Worm (Caenorhabditis elegans): Measurements from ENCODE around the gene nac-2.

The nac-2 gene

DNA sequence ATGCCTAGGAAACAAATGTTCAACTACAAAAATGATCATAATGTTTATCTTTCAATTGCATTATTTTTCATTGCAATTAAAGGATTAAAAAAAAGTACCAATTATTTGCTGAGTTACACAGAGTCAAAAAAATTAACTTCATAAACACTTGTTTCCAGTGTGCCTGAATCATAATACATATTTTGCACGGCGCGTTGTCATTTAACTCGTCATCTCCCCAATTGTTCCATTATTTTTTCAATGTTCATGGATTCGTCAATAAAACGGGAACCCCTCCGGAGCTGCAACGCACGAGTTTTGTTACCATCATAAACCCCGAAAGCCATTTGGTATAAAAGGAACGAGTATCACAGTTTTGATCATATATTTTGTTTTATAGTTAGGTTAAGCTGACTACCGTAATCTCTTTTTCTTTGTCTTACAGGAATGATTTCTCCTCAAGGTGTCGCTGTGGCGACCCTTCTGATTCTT lies 25.9 kb downstream of the nac-2 start, which contains the start of gene F59B2.12:
TSS of gene F59B2.12 (plus strand) at position 421 of the 471 bp plus-strand sequence.
- TF ChIP-seq mxl-2 (GFP tag; conservative IDR thresholded peaks at IDR 0.05): no peak
- TF ChIP-seq unc-62 (GFP tag; optimal IDR thresholded peaks at IDR 0.05 in 1 of 2): peak in 1 of 2 experiments; percentile 90
- TF ChIP-seq unc-62 (tag; optimal IDR thresholded peaks at IDR 0.05): no peak

DNA sequence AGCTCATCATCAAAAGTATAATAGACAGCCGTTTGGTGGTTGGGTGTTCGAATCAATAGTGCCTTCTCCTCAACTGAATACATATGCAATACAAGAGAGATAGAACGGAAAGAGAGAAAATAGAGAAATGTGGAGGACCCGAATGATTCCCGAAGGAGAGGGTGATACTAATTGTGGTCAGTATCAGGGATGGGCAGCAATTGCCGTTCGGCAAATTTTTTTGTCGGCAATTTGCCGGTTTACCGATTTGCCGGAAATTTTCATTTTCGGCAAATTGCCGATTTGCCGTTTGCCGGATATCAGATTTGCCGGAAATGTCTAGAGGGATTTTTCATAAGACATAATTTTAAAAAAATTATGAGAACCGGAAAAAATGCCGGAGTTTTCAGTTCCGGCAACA lies 30.8 kb downstream of the nac-2 start, which contains the start of gene F59B2.9:
TSS of gene F59B2.9 (minus strand) at position 101 of the 400 bp plus-strand sequence.
- TF ChIP-seq sdz-12 (GFP tag; optimal IDR thresholded peaks at IDR 0.05): no peak
- TF ChIP-seq tag-97 (GFP tag; IDR thresholded peaks at IDR 0.05): no peak
- no peak for TF ChIP-seq snpc-1.2 (GFP tag; IDR thresholded peaks at IDR 0.05)
- TF ChIP-seq daf-16 (GFP tag; optimal IDR thresholded peaks at IDR 0.05): no peak
- TF ChIP-seq daf-16 (tag; optimal IDR thresholded peaks at IDR 0.05): no peak
- no peak for TF ChIP-seq nhr-111 (GFP tag; optimal IDR thresholded peaks at IDR 0.05)
- no peak for TF ChIP-seq ztf-11 (tag; optimal IDR thresholded peaks at IDR 0.05)
- TF ChIP-seq Y105C5A.15 (GFP tag; IDR thresholded peaks at IDR 0.05): no peak
- TF ChIP-seq arid-1 (GFP tag; conservative IDR thresholded peaks at IDR 0.05): no peak
- TF ChIP-seq nhr-42 (GFP tag; IDR thresholded peaks at IDR 0.05): no peak
- no peak for TF ChIP-seq Y75B8A.6 (GFP tag; IDR thresholded peaks at IDR 0.05)
- TF ChIP-seq T20F7.1 (GFP tag; optimal IDR thresholded peaks at IDR 0.05): no peak
- no peak for TF ChIP-seq ceh-62 (tag; optimal IDR thresholded peaks at IDR 0.05)
- no peak for TF ChIP-seq jun-1 (tag; optimal IDR thresholded peaks at IDR 0.05)
- TF ChIP-seq lim-7 (GFP tag; IDR thresholded peaks at IDR 0.05): no peak
- no peak for TF ChIP-seq lin-13 (GFP tag; optimal IDR thresholded peaks at IDR 0.05)
- TF ChIP-seq ZK546.5 (tag; optimal IDR thresholded peaks at IDR 0.05): no peak
- TF ChIP-seq vab-7 (GFP tag; IDR thresholded peaks at IDR 0.05): no peak
- TF ChIP-seq ama-1 (optimal IDR thresholded peaks at IDR 0.05): no peak

DNA sequence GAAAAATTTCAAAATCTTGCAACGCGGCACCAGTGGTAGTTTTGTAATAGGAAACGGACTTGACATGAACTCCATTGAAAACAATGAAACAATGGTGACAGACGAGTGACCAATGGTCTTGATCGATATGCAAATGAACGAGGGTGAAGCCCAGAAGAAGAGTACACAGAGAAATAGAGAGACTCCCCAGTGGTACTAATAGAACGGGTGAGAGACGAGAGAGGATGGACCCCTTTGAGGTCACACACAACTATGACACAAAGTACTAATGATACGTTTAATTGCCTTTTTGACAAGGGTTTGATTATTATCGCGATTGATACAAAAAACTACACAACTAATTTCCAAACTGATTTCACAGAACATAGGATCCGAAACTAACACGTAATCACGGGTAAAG lies 33.1 kb downstream of the nac-2 start, which contains the start of gene F59B2.8:
TSS of gene F59B2.8 (minus strand) at position 151 of the 400 bp plus-strand sequence.
- TF ChIP-seq nhr-25 (tag; optimal IDR thresholded peaks at IDR 0.05; ENCODE audit: borderline replicate concordance, insufficient read depth) (no peak), lin-15B (tag; optimal IDR thresholded peaks at IDR 0.05) (no peak), fkh-10 (GFP tag; optimal IDR thresholded peaks at IDR 0.05) (no peak), zip-2 (tag; optimal IDR thresholded peaks at IDR 0.05) (no peak), mes-2 (tag; optimal IDR thresholded peaks at IDR 0.05; ENCODE audit: poor library complexity, severe bottlenecking) (peak; percentile 29), ceh-82 (tag; optimal IDR thresholded peaks at IDR 0.05) (no peak), aha-1 (tag) (peak; percentile 6), nhr-41 (GFP tag; IDR thresholded peaks at IDR 0.05) (no peak), php-3 (GFP tag; IDR thresholded peaks at IDR 0.05) (no peak)

DNA sequence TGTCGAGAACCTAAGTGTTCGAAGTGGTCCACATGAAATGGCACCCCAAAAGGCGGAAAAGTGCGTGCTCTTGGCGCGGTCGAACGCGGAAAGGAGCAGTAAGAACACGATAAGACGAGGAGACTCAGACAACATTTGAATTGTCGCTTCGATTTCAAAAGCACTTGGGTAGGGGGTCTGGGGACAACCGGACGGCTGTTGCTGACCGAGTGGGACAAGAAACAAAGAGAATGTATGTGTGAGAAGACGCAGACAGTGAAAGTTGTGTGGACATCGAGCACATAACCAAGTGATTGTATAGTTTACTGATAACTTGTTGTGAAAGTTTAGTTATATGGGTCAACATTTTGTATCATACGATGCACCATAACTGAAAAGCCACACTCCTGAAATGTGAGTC lies 35.9 kb downstream of the nac-2 start:
- TF ChIP-seq nhr-42 (GFP tag; IDR thresholded peaks at IDR 0.05) (no peak), hlh-11 (tag; optimal IDR thresholded peaks at IDR 0.05) (peak; percentile 83), F37D6.2 (tag; optimal IDR thresholded peaks at IDR 0.05) (no peak), pqm-1 (tag; optimal IDR thresholded peaks at IDR 0.05) (peak; percentile 17), dmd-8 (GFP tag; IDR thresholded peaks at IDR 0.05) (no peak), madf-9 (GFP tag; conservative IDR thresholded peaks at IDR 0.05) (peak; percentile 63; the same call in 1 of the 2 replicates), rbr-2 (tag; optimal IDR thresholded peaks at IDR 0.05) (peak; percentile 4), dve-1 (tag; optimal IDR thresholded peaks at IDR 0.05; ENCODE audit: insufficient read depth) (peak; percentile 48), zfp-3 (GFP tag; conservative IDR thresholded peaks at IDR 0.05) (no peak), nhr-111 (GFP tag; optimal IDR thresholded peaks at IDR 0.05) (no peak), pha-4 (GFP tag; IDR thresholded peaks at IDR 0.05) (no peak), pha-4 (tag; optimal IDR thresholded peaks at IDR 0.05) (peak; percentile 6), set-16 (GFP tag; IDR thresholded peaks at IDR 0.05) (no peak), nhr-28 (tag; optimal IDR thresholded peaks at IDR 0.05) (peak; percentile 60), unc-39 (tag; optimal IDR thresholded peaks at IDR 0.05) (no peak), mep-1 (tag; optimal IDR thresholded peaks at IDR 0.05) (peak; percentile 20), ctbp-1 (GFP tag; IDR thresholded peaks at IDR 0.05) (no peak), mes-2 (tag; optimal IDR thresholded peaks at IDR 0.05; ENCODE audit: poor library complexity, severe bottlenecking) (peak; percentile 51), mxl-3 (GFP tag; optimal IDR thresholded peaks at IDR 0.05) (peak; percentile 27), nhr-10 (tag; optimal IDR thresholded peaks at IDR 0.05) (no peak), daf-8 (GFP tag; IDR thresholded peaks at IDR 0.05) (no peak)
